Worm (Caenorhabditis elegans): Measurements from ENCODE around the gene Y51H7C.10.

- TF ChIP-seq mes-2 (tag; optimal IDR thresholded peaks at IDR 0.05; ENCODE audit: poor library complexity, severe bottlenecking) (no peak), lsy-2 (tag; optimal IDR thresholded peaks at IDR 0.05) (no peak), lir-3 (tag; optimal IDR thresholded peaks at IDR 0.05) (no peak), unc-62 (GFP tag; optimal IDR thresholded peaks at IDR 0.05 in 1 of 2) (peak in 1 of 2 experiments; percentile 29), unc-62 (tag; optimal IDR thresholded peaks at IDR 0.05) (no peak), pqm-1 (tag; optimal IDR thresholded peaks at IDR 0.05) (no peak), skn-1 (tag; optimal IDR thresholded peaks at IDR 0.05) (no peak), nhr-11 (tag; optimal IDR thresholded peaks at IDR 0.05) (no peak), nhr-28 (tag; optimal IDR thresholded peaks at IDR 0.05) (no peak), nhr-76 (tag; optimal IDR thresholded peaks at IDR 0.05) (no peak), nhr-237 (tag; optimal IDR thresholded peaks at IDR 0.05) (no peak), unc-130 (GFP tag; optimal IDR thresholded peaks at IDR 0.05) (no peak), duxl-1 (tag; optimal IDR thresholded peaks at IDR 0.05; ENCODE audit: poor library complexity) (no peak)
Observed at ce11 chrII:1412359-1412907, 11.1 kb downstream of the Y51H7C.10 start, which contains the start of gene alkb-1.

Measured in whole organism, L4 larva.